Fruit fly (Drosophila melanogaster) whole organism, embryonic: Measurements from ENCODE around the gene CCAP-R.

Source experiments
- Asciz ChIP-seq: fragments of 200-800 bp; sonication (Bioruptor generic); optimal IDR thresholded peaks from 2 replicates; lab custom pipeline; 2017; ENCODE audit warnings: missing biosample characterization, mild to moderate bottlenecking, missing genetic modification characterization, missing genetic modification reagents
- Atf-2 ChIP-seq: fragments of 200-800 bp; sonication (Bioruptor generic); optimal IDR thresholded peaks from 2 replicates; lab custom pipeline; 2016; ENCODE audit warnings: missing biosample characterization, missing genetic modification characterization
- Atf3 ChIP-seq: fragments of 200-800 bp; sonication (Bioruptor generic); optimal IDR thresholded peaks from 3 replicates; lab custom pipeline; 2016; ENCODE audit warnings: missing biosample characterization, missing genetic modification characterization
- B-H1 ChIP-seq: fragments of 200-800 bp; sonication (Bioruptor generic); IDR thresholded peaks from 3 replicates; pipeline ENCODE4 v1.3.6; 2022; ENCODE audit warnings: missing biosample characterization, missing genetic modification characterization
- CG12744 ChIP-seq: fragments of 200-800 bp; sonication (Bioruptor generic); optimal IDR thresholded peaks from 2 replicates; lab custom pipeline; 2016; ENCODE audit warnings: missing biosample characterization, missing genetic modification characterization
- CG17186 ChIP-seq: fragments of 200-800 bp; sonication (Bioruptor generic); optimal IDR thresholded peaks from 3 replicates; lab custom pipeline; 2017; ENCODE audit warnings: missing biosample characterization, missing genetic modification reagents, missing genetic modification characterization
- CG17385 ChIP-seq: fragments of 200-800 bp; sonication (Bioruptor generic); optimal IDR thresholded peaks from 3 replicates; lab custom pipeline; 2018; ENCODE audit warnings: missing biosample characterization, mild to moderate bottlenecking, missing genetic modification characterization
- CG18262 ChIP-seq: fragments of 200-800 bp; optimal IDR thresholded peaks from 3 replicates; lab custom pipeline; 2019; ENCODE audit warnings: missing biosample characterization, mild to moderate bottlenecking, missing genetic modification characterization, moderate library complexity
- CG18599 ChIP-seq: fragments of 200-800 bp; sonication (Bioruptor generic); optimal IDR thresholded peaks from 3 replicates; lab custom pipeline; 2017; ENCODE audit warnings: missing biosample characterization, missing genetic modification characterization, mild to moderate bottlenecking, moderate library complexity, missing genetic modification reagents
- CG2116 ChIP-seq: fragments of 200-800 bp; sonication (Bioruptor generic); optimal IDR thresholded peaks from 3 replicates; lab custom pipeline; 2018; ENCODE audit warnings: missing biosample characterization, mild to moderate bottlenecking, missing genetic modification characterization
- CG3065 ChIP-seq: fragments of 200-800 bp; sonication (Bioruptor generic); optimal IDR thresholded peaks from 2 replicates; lab custom pipeline; 2016; ENCODE audit warnings: missing biosample characterization, missing genetic modification characterization
- CG31388 ChIP-seq: fragments of 200-800 bp; sonication (Bioruptor generic); optimal IDR thresholded peaks from 2 replicates; lab custom pipeline; 2016; ENCODE audit warnings: missing biosample characterization, missing genetic modification characterization
- CG3407 ChIP-seq: fragments of 200-800 bp; sonication (Bioruptor generic); optimal IDR thresholded peaks from 2 replicates; lab custom pipeline; 2018; ENCODE audit warnings: missing biosample characterization, mild to moderate bottlenecking, missing genetic modification characterization
- CG34422 ChIP-seq: fragments of 200-800 bp; sonication (Bioruptor generic); IDR thresholded peaks from 3 replicates; pipeline ENCODE4 v1.3.6; 2022; ENCODE audit warnings: missing biosample characterization, missing genetic modification characterization
- CG4617 ChIP-seq: fragments of 200-800 bp; sonication (Bioruptor generic); optimal IDR thresholded peaks from 3 replicates; lab custom pipeline; 2016; ENCODE audit warnings: missing biosample characterization, missing genetic modification characterization, borderline replicate concordance
- CG4707 ChIP-seq: fragments of 200-800 bp; sonication (Bioruptor generic); optimal IDR thresholded peaks from 2 replicates; lab custom pipeline; 2018; ENCODE audit warnings: missing biosample characterization, mild to moderate bottlenecking, missing genetic modification characterization, moderate library complexity
- CG7963 ChIP-seq: fragments of 200-800 bp; sonication (Bioruptor generic); IDR thresholded peaks from 3 replicates; pipeline ENCODE4 v1.3.6; 2022; ENCODE audit warnings: missing biosample characterization, missing genetic modification characterization; ENCODE audit not compliant: partially characterized antibody
- CG8089 ChIP-seq: fragments of 200-800 bp; sonication (Bioruptor generic); optimal IDR thresholded peaks from 3 replicates; lab custom pipeline; 2016; ENCODE audit warnings: missing biosample characterization, missing genetic modification characterization
- Drgx ChIP-seq: fragments of 200-800 bp; sonication (Bioruptor generic); IDR thresholded peaks from 2 replicates; pipeline ENCODE4 v1.3.6; 2022; ENCODE audit warnings: missing biosample characterization, missing genetic modification characterization
- Ets97D ChIP-seq: fragments of 200-800 bp; sonication (Bioruptor generic); optimal IDR thresholded peaks from 3 replicates; lab custom pipeline; 2016; ENCODE audit warnings: missing biosample characterization, missing genetic modification characterization
- Gsc ChIP-seq: fragments of 200-800 bp; sonication (Bioruptor generic); IDR thresholded peaks from 2 replicates; pipeline ENCODE4 v1.3.6; 2022; ENCODE audit warnings: missing biosample characterization, missing genetic modification characterization
- Hr39 ChIP-seq: fragments of >200 bp; optimal IDR thresholded peaks from 2 replicates; lab custom pipeline; 2017
- Lim3 ChIP-seq: fragments of 200-800 bp; sonication (Bioruptor generic); IDR thresholded peaks from 2 replicates; pipeline ENCODE4 v1.3.6; 2022; ENCODE audit warnings: missing biosample characterization, missing genetic modification characterization
- Mad ChIP-seq: fragments of 200-800 bp; sonication (Bioruptor generic); optimal IDR thresholded peaks from 2 replicates; lab custom pipeline; 2016; ENCODE audit warnings: missing biosample characterization, missing genetic modification characterization
- Mrtf ChIP-seq: fragments of 200-800 bp; sonication (Bioruptor generic); IDR thresholded peaks from 3 replicates; pipeline ENCODE4 v1.3.6; 2022; ENCODE audit warnings: missing biosample characterization, missing genetic modification characterization
- NC2α ChIP-seq: fragments of 200-800 bp; sonication (Bioruptor generic); optimal IDR thresholded peaks from 2 replicates; lab custom pipeline; 2016; ENCODE audit warnings: missing biosample characterization, missing genetic modification characterization
- Scr ChIP-seq: fragments of 200-800 bp; sonication (Bioruptor generic); IDR thresholded peaks from 2 replicates; pipeline ENCODE4 v1.3.6; 2022; ENCODE audit warnings: missing biosample characterization, missing genetic modification characterization; ENCODE audit not compliant: partially characterized antibody
- Six4 ChIP-seq: fragments of 200-800 bp; sonication (Bioruptor generic); optimal IDR thresholded peaks from 2 replicates; lab custom pipeline; 2016; ENCODE audit warnings: missing biosample characterization, missing genetic modification characterization
- Sry-β ChIP-seq: fragments of 200-800 bp; sonication (Bioruptor generic); optimal IDR thresholded peaks from 2 replicates; lab custom pipeline; 2018; ENCODE audit warnings: missing biosample characterization, mild to moderate bottlenecking, missing genetic modification characterization, moderate library complexity
- Taf1 ChIP-seq: fragments of 200-800 bp; sonication (Bioruptor generic); IDR thresholded peaks from 2 replicates; pipeline ENCODE4 v1.3.6; 2022; ENCODE audit warnings: missing biosample characterization, missing genetic modification characterization
- ab ChIP-seq: fragments of 200-800 bp; sonication (Bioruptor generic); optimal IDR thresholded peaks from 2 replicates; lab custom pipeline; 2016; ENCODE audit warnings: missing biosample characterization, missing genetic modification characterization
- chm ChIP-seq: fragments of 200-800 bp; sonication (Bioruptor generic); IDR thresholded peaks from 2 replicates; pipeline ENCODE4 v1.3.6; 2022; ENCODE audit warnings: missing biosample characterization, missing genetic modification characterization
- fd3F ChIP-seq: fragments of 200-800 bp; sonication (Bioruptor generic); optimal IDR thresholded peaks from 2 replicates; lab custom pipeline; 2018; ENCODE audit warnings: missing biosample characterization, mild to moderate bottlenecking, missing genetic modification characterization, moderate library complexity
- hbn ChIP-seq: fragments of 200-800 bp; sonication (Bioruptor generic); IDR thresholded peaks from 2 replicates; pipeline ENCODE4 v1.3.6; 2022; ENCODE audit warnings: missing biosample characterization, missing genetic modification characterization; ENCODE audit not compliant: partially characterized antibody
- hkb ChIP-seq, 2 experiments: fragments of 200-800 bp in 1 of 2; fragments of >200 bp in 1 of 2; sonication (Bioruptor generic) in 1 of 2; IDR thresholded peaks in 1 of 2; optimal IDR thresholded peaks in 1 of 2; 2 replicates each; pipeline versions ENCODE4 v1.3.6 to Lab custom; 2017 to 2022; ENCODE audit warnings: missing biosample characterization in 1 of 2, missing genetic modification characterization in 1 of 2
- jumu ChIP-seq: fragments of 200-800 bp; sonication (Bioruptor generic); optimal IDR thresholded peaks from 3 replicates; lab custom pipeline; 2016; ENCODE audit warnings: missing biosample characterization, missing genetic modification characterization
- kah ChIP-seq: fragments of 200-800 bp; sonication (Bioruptor generic); optimal IDR thresholded peaks from 2 replicates; lab custom pipeline; 2018; ENCODE audit warnings: missing biosample characterization, mild to moderate bottlenecking, missing genetic modification characterization
- mirr ChIP-seq: fragments of 200-800 bp; sonication (Bioruptor generic); optimal IDR thresholded peaks from 3 replicates; lab custom pipeline; 2018; ENCODE audit warnings: missing biosample characterization, mild to moderate bottlenecking, missing genetic modification characterization
- nau ChIP-seq: fragments of 200-800 bp; sonication (Bioruptor generic); optimal IDR thresholded peaks from 3 replicates; lab custom pipeline; 2017; ENCODE audit warnings: missing biosample characterization, mild to moderate bottlenecking, missing genetic modification characterization, missing genetic modification reagents
- org-1 ChIP-seq: fragments of 200-800 bp; sonication (Bioruptor generic); optimal IDR thresholded peaks from 2 replicates; lab custom pipeline; 2017; ENCODE audit warnings: missing biosample characterization, missing genetic modification characterization
- peb ChIP-seq: fragments of 200-800 bp; sonication (Bioruptor generic); IDR thresholded peaks from 2 replicates; pipeline ENCODE4 v1.3.6; 2022; ENCODE audit warnings: missing biosample characterization, missing genetic modification characterization
- pita ChIP-seq: fragments of 200-800 bp; sonication (Bioruptor generic); optimal IDR thresholded peaks from 2 replicates; lab custom pipeline; 2017; ENCODE audit warnings: missing biosample characterization, mild to moderate bottlenecking, missing genetic modification characterization
- sd ChIP-seq: fragments of 200-800 bp; sonication (Bioruptor generic); optimal IDR thresholded peaks from 3 replicates; lab custom pipeline; 2018; ENCODE audit warnings: missing biosample characterization, mild to moderate bottlenecking, missing genetic modification characterization, moderate library complexity
- sima ChIP-seq: fragments of 200-800 bp; sonication (Bioruptor generic); optimal IDR thresholded peaks from 2 replicates; lab custom pipeline; 2016; ENCODE audit warnings: missing biosample characterization, missing genetic modification characterization
- sob ChIP-seq: fragments of 200-800 bp; sonication (Bioruptor generic); IDR thresholded peaks from 2 replicates; pipeline ENCODE4 v1.3.6; 2022; ENCODE audit warnings: missing biosample characterization, missing genetic modification characterization
- toy ChIP-seq: fragments of 200-800 bp; sonication (Bioruptor generic); IDR thresholded peaks from 2 replicates; pipeline ENCODE4 v1.3.6; 2022; ENCODE audit warnings: missing biosample characterization, missing genetic modification characterization
- unpg ChIP-seq: fragments of 200-800 bp; sonication (Bioruptor generic); optimal IDR thresholded peaks from 3 replicates; lab custom pipeline; 2018; ENCODE audit warnings: missing biosample characterization, mild to moderate bottlenecking, missing genetic modification characterization, moderate library complexity
- zen ChIP-seq: fragments of 200-800 bp; sonication (Bioruptor generic); optimal IDR thresholded peaks from 3 replicates; lab custom pipeline; 2018; ENCODE audit warnings: missing biosample characterization, mild to moderate bottlenecking, missing genetic modification characterization, moderate library complexity
- zen2 ChIP-seq: fragments of 200-800 bp; sonication (Bioruptor generic); IDR thresholded peaks from 3 replicates; pipeline ENCODE4 v1.3.6; 2022; ENCODE audit warnings: missing biosample characterization, missing genetic modification characterization; ENCODE audit not compliant: partially characterized antibody
- zf30C ChIP-seq: fragments of 200-800 bp; sonication (Bioruptor generic); optimal IDR thresholded peaks from 3 replicates; lab custom pipeline; 2018; ENCODE audit warnings: missing biosample characterization, mild to moderate bottlenecking, missing genetic modification characterization

The CCAP-R gene

DNA sequence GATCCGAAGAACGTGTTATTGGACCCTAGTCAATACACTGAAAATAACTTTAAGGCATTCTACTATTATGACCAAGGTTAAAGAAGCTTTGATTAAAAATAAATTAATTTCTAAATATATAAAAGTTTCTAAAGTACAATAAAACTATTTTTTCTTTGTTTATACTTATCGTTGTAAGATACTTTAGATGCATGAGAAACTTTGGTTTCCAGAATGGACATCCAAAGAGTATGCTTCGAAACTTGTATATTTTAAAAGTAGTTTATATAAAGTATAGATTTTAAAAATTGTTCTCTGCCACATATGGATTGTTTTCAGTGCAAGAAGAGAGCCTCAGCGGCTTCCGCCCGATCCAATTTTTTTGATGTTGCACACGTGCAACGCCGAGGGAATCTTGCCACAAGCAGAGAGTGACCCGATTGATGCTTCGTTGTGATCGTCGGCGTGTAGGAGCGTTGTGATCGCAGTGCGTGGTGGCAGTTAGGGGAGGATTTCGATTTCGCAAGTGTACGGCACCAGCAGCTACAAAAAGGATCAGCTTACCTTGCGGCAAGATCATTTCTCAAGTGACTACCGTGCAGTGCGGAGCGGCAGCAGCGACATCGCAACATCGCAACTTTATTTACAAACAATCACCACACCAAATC, 41.1 kb upstream of the CCAP-R start (continued):
- TF ChIP-seq hkb (optimal IDR thresholded peaks at IDR 0.05; lab: Kevin White, UChicago) (no peak), hkb (GFP tag; IDR thresholded peaks at IDR 0.05; lab: Robert Waterston, UW) (peak; percentile 78), Asciz (GFP tag; lab: Kevin White, UChicago) (peak; percentile 75), Taf1 (GFP tag; lab: Robert Waterston, UW) (no peak), nau (GFP tag; lab: Kevin White, UChicago) (no peak), CG4617 (peak; percentile 18), Six4 (peak; percentile 72), Hr39 (lab: Kevin White, UChicago) (no peak), Atf-2 (GFP tag; lab: Kevin White, UChicago) (no peak), Scr (no peak), CG12744 (GFP tag; lab: Kevin White, UChicago) (no peak), Lim3 (GFP tag; lab: Robert Waterston, UW) (no peak), unpg (peak; percentile 77), ab (GFP tag; lab: Kevin White, UChicago) (no peak), org-1 (GFP tag; lab: Kevin White, UChicago) (peak; percentile 51), Sry-β (GFP tag; lab: Kevin White, UChicago) (peak; percentile 38), CG34422 (peak; percentile 33; the same call in 1 of the 3 replicates), fd3F (GFP tag; lab: Kevin White, UChicago) (no peak), peb (GFP tag; lab: Robert Waterston, UW) (peak; percentile 55; the same call in 1 of the 2 replicates), jumu (GFP tag; lab: Kevin White, UChicago) (no peak), CG3065 (GFP tag; lab: Kevin White, UChicago) (no peak), zen (tag; lab: Kevin White, UChicago) (peak; percentile 96), zf30C (GFP tag; lab: Kevin White, UChicago) (peak; percentile 97), CG7963 (GFP tag; lab: Robert Waterston, UW) (0 out of 3 replicates have a peak, but pooled peaks have one; percentile 22), CG8089 (no peak), chm (GFP tag; lab: Robert Waterston, UW) (0 out of 2 replicates have a peak, but pooled peaks have one; percentile 56), Drgx (GFP tag; lab: Robert Waterston, UW) (peak; percentile 56; the same call in 1 of the 2 replicates), NC2α (no peak), kah (GFP tag; lab: Kevin White, UChicago) (no peak), CG17186 (GFP tag; lab: Kevin White, UChicago) (no peak), sob (GFP tag; lab: Robert Waterston, UW) (no peak), CG4707 (GFP tag; lab: Kevin White, UChicago) (peak; percentile 50), CG17385 (peak; percentile 67), hbn (no peak), Mrtf (GFP tag; lab: Robert Waterston, UW) (no peak), CG3407 (GFP tag; lab: Kevin White, UChicago) (peak; percentile 71), CG18599 (peak; percentile 58), pita (GFP tag; lab: Kevin White, UChicago) (no peak), CG2116 (peak; percentile 47), Gsc (GFP tag; lab: Robert Waterston, UW) (peak; percentile 23; the same call in 1 of the 2 replicates), B-H1 (GFP tag; lab: Robert Waterston, UW) (no peak), toy (GFP tag; lab: Robert Waterston, UW) (no peak), zen2 (GFP tag; lab: Robert Waterston, UW) (no peak), CG18262 (tag; lab: Kevin White, UChicago) (peak; percentile 98), mirr (GFP tag; lab: Kevin White, UChicago) (no peak), CG31388 (GFP tag; lab: Kevin White, UChicago) (no peak), Mad (GFP tag; lab: Kevin White, UChicago) (no peak), Atf3 (peak; percentile 50), sd (tag; lab: Kevin White, UChicago) (no peak), Ets97D (GFP tag; lab: Kevin White, UChicago) (no peak), sima (GFP tag; lab: Kevin White, UChicago) (no peak)
